Worm (Caenorhabditis elegans) whole organism, L4/young adult: Measurements from ENCODE around the gene C05C12.5.

Source experiments
- W03F9.2 ChIP-seq: fragments of 150-350 bp; optimal IDR thresholded peaks from 2 replicates; lab custom pipeline; 2014; ENCODE audit warnings: missing biosample characterization, missing genetic modification characterization
- dao-5 ChIP-seq: sonication (generic microtip); optimal IDR thresholded peaks from 2 replicates; lab custom pipeline; 2016; ENCODE audit warnings: missing genotype, missing genetic modification characterization, moderate library complexity, missing compliant biosample characterization
- him-1 ChIP-seq: sonication (generic microtip); optimal IDR thresholded peaks from 2 replicates; lab custom pipeline; 2016; ENCODE audit warnings: missing genotype, missing genetic modification reagents, missing genetic modification characterization, missing compliant biosample characterization

ce11 chrIV:11286112-11286511 is 25.1 kb upstream of the C05C12.5 start:
- TF ChIP-seq him-1 = no peak
- TF ChIP-seq dao-5 (tag; lab: Kevin White, UChicago) = no peak
- no peak for TF ChIP-seq W03F9.2 (tag; lab: Kevin White, UChicago)
